Worm (Caenorhabditis elegans) whole organism, late embryonic: ENCODE measurements around the gene ifd-1.

Experiments used
- C08G9.2 ChIP-seq: sonication (generic microtip); optimal IDR thresholded peaks from 2 replicates; lab custom pipeline; 2016; ENCODE audit warnings: mild to moderate bottlenecking, missing genetic modification characterization, moderate library complexity, missing compliant biosample characterization
- F13H6.1 ChIP-seq: sonication (generic microtip); optimal IDR thresholded peaks from 2 replicates; lab custom pipeline; 2016; ENCODE audit warnings: missing genetic modification characterization, missing compliant biosample characterization
- Y22D7AL.16 ChIP-seq: sonication (generic microtip); optimal IDR thresholded peaks from 2 replicates; lab custom pipeline; 2016; ENCODE audit warnings: missing genetic modification characterization, missing compliant biosample characterization
- ceh-14 ChIP-seq: sonication (generic microtip); optimal IDR thresholded peaks from 2 replicates; lab custom pipeline; 2016; ENCODE audit warnings: missing genotype, missing genetic modification characterization, missing compliant biosample characterization
- ceh-19 ChIP-seq: fragments of 200-800 bp; sonication (Bioruptor generic); optimal IDR thresholded peaks from 2 replicates; lab custom pipeline; 2018; ENCODE audit warnings: mild to moderate bottlenecking, missing genetic modification characterization, missing compliant biosample characterization
- ceh-2 ChIP-seq: sonication (generic microtip); optimal IDR thresholded peaks from 2 replicates; lab custom pipeline; 2016; ENCODE audit warnings: missing genotype, missing genetic modification characterization, missing compliant biosample characterization
- ceh-9 ChIP-seq: sonication (generic microtip); optimal IDR thresholded peaks from 2 replicates; lab custom pipeline; 2016; ENCODE audit warnings: mild to moderate bottlenecking, missing genetic modification characterization, inconsistent platforms, missing compliant biosample characterization
- che-1 ChIP-seq: sonication (generic microtip); optimal IDR thresholded peaks from 2 replicates; lab custom pipeline; 2016; ENCODE audit warnings: mild to moderate bottlenecking, missing genetic modification characterization, missing compliant biosample characterization
- dmd-4 ChIP-seq: sonication (generic microtip); optimal IDR thresholded peaks from 2 replicates; lab custom pipeline; 2016; ENCODE audit warnings: borderline replicate concordance, missing genetic modification characterization, missing compliant biosample characterization
- elt-2 ChIP-seq: sonication (generic microtip); optimal IDR thresholded peaks from 2 replicates; lab custom pipeline; 2016; ENCODE audit warnings: missing genetic modification reagents, missing genetic modification characterization, missing compliant biosample characterization
- eyg-1 ChIP-seq: sonication (generic microtip); optimal IDR thresholded peaks from 2 replicates; lab custom pipeline; 2016; ENCODE audit warnings: missing genotype, missing genetic modification characterization, missing compliant biosample characterization
- hlh-30 ChIP-seq: sonication (generic microtip); optimal IDR thresholded peaks from 2 replicates; lab custom pipeline; 2017; ENCODE audit warnings: antibody characterized with exemption, missing genetic modification characterization, missing compliant biosample characterization; ENCODE audit not compliant: insufficient read depth
- hlh-8 ChIP-seq: sonication (generic microtip); optimal IDR thresholded peaks from 2 replicates; lab custom pipeline; 2016; ENCODE audit warnings: missing genotype, missing genetic modification characterization, missing compliant biosample characterization
- lim-6 ChIP-seq: sonication (generic microtip); optimal IDR thresholded peaks from 2 replicates; lab custom pipeline; 2016; ENCODE audit warnings: missing genetic modification characterization, missing compliant biosample characterization
- lin-11 ChIP-seq: fragments of 200-800 bp; sonication (Bioruptor generic); optimal IDR thresholded peaks from 2 replicates; lab custom pipeline; 2018; ENCODE audit warnings: mild to moderate bottlenecking, missing genetic modification characterization, missing compliant biosample characterization
- mec-3 ChIP-seq: sonication (generic microtip); optimal IDR thresholded peaks from 2 replicates; lab custom pipeline; 2016; ENCODE audit warnings: borderline replicate concordance, missing genetic modification characterization, missing compliant biosample characterization
- nfya-1 ChIP-seq: sonication (generic microtip); optimal IDR thresholded peaks from 2 replicates; lab custom pipeline; 2017; ENCODE audit warnings: missing genetic modification characterization, mild to moderate bottlenecking, missing compliant biosample characterization, antibody characterized with exemption, moderate library complexity
- nhr-232 ChIP-seq: sonication (generic microtip); optimal IDR thresholded peaks from 2 replicates; lab custom pipeline; 2016; ENCODE audit warnings: missing genetic modification characterization, missing compliant biosample characterization
- npax-4 ChIP-seq: sonication (generic microtip); optimal IDR thresholded peaks from 2 replicates; lab custom pipeline; 2016; ENCODE audit warnings: missing genetic modification characterization, missing compliant biosample characterization
- odd-2 ChIP-seq: sonication (generic microtip); optimal IDR thresholded peaks from 2 replicates; lab custom pipeline; 2017; ENCODE audit warnings: antibody characterized with exemption, mild to moderate bottlenecking, missing genetic modification characterization, missing compliant biosample characterization
- pax-1 ChIP-seq: fragments of 150-350 bp; optimal IDR thresholded peaks from 2 replicates; lab custom pipeline; 2014; ENCODE audit warnings: missing biosample characterization, missing genetic modification characterization
- pros-1 ChIP-seq: fragments of 150-350 bp; optimal IDR thresholded peaks from 2 replicates; lab custom pipeline; 2014; ENCODE audit warnings: missing biosample characterization, missing genetic modification reagents, missing genetic modification characterization
- rnt-1 ChIP-seq: sonication (generic microtip); optimal IDR thresholded peaks from 2 replicates; lab custom pipeline; 2016; ENCODE audit warnings: missing genetic modification characterization, missing compliant biosample characterization
- sox-4 ChIP-seq: sonication (generic microtip); optimal IDR thresholded peaks from 2 replicates; lab custom pipeline; 2017; ENCODE audit warnings: mild to moderate bottlenecking, missing genetic modification characterization, inconsistent platforms, missing compliant biosample characterization
- syd-9 ChIP-seq: sonication (generic microtip); optimal IDR thresholded peaks from 2 replicates; lab custom pipeline; 2016; ENCODE audit warnings: mild to moderate bottlenecking, missing genetic modification characterization, moderate library complexity, missing compliant biosample characterization
- tbx-2 ChIP-seq: sonication (generic microtip); optimal IDR thresholded peaks from 2 replicates; lab custom pipeline; 2016; ENCODE audit warnings: missing genetic modification characterization, missing compliant biosample characterization
- ttx-3 ChIP-seq: sonication (generic microtip); optimal IDR thresholded peaks from 2 replicates; lab custom pipeline; 2016; ENCODE audit warnings: missing genetic modification reagents, missing genetic modification characterization, missing compliant biosample characterization
- unc-3 ChIP-seq, 2 experiments: fragments of 200-800 bp in 1 of 2; sonication (Bioruptor generic) in 1 of 2; sonication (generic microtip) in 1 of 2; conservative IDR thresholded peaks in 1 of 2; optimal IDR thresholded peaks in 1 of 2; 2 replicates each; pipeline versions ENCODE4 v1.3.6 to Lab custom; 2016 to 2022; ENCODE audit warnings: missing compliant biosample characterization in 2 of 2, missing genetic modification characterization in 2 of 2, missing genetic modification reagents in 1 of 2
- unc-42 ChIP-seq: sonication (generic microtip); optimal IDR thresholded peaks from 2 replicates; lab custom pipeline; 2016; ENCODE audit warnings: missing genotype, missing genetic modification characterization, missing compliant biosample characterization
- ztf-16 ChIP-seq: sonication (generic microtip); optimal IDR thresholded peaks from 2 replicates; lab custom pipeline; 2017; ENCODE audit warnings: missing genetic modification characterization, missing compliant biosample characterization

ifd-1 gene

ce11 chrX:8854409-8854808, 30.2 kb upstream of the ifd-1 start:
- TF ChIP-seq eyg-1 (tag; lab: Kevin White, UChicago) (no peak), dmd-4 (tag; lab: Kevin White, UChicago) (no peak), mec-3 (tag; lab: Kevin White, UChicago) (no peak), che-1 (tag; lab: Kevin White, UChicago) (no peak)
- TF ChIP-seq, all 69 proteins: peak for 0

ce11 chrX:8853524-8853923, 29.3 kb upstream of the ifd-1 start, which contains the start of gene sprp-4:
sprp-4 (minus strand) TSS chrX:8853624.
- no peak for TF ChIP-seq ceh-19
- TF ChIP-seq unc-3 (GFP tag; conservative IDR thresholded peaks at IDR 0.05; lab: Robert Waterston, UW), result no peak
- no peak for TF ChIP-seq unc-3 (tag; optimal IDR thresholded peaks at IDR 0.05; lab: Kevin White, UChicago)
- no peak for TF ChIP-seq sox-4 (tag; lab: Kevin White, UChicago)
- TF ChIP-seq C08G9.2 (tag; lab: Kevin White, UChicago), result no peak
- TF ChIP-seq rnt-1 (tag; lab: Kevin White, UChicago), result no peak

ce11 chrX:8846447-8847237, 22.4 kb upstream of the ifd-1 start, which contains the start of gene C28G1.10:
C28G1.10 (plus strand) TSS chrX:8847122.
- TF ChIP-seq nhr-232 (no peak), hlh-30 (tag; lab: Kevin White, UChicago) (peak; percentile 10), dmd-4 (tag; lab: Kevin White, UChicago) (no peak), ceh-2 (tag; lab: Kevin White, UChicago) (no peak)

- TF ChIP-seq nfya-1 (tag; lab: Kevin White, UChicago), result no peak
- no peak for TF ChIP-seq hlh-30 (tag; lab: Kevin White, UChicago)
- TF ChIP-seq Y22D7AL.16 (tag; lab: Kevin White, UChicago), result no peak
- TF ChIP-seq ttx-3 (tag; lab: Kevin White, UChicago), result no peak
- no peak for TF ChIP-seq unc-42 (tag; lab: Kevin White, UChicago)
- TF ChIP-seq ceh-14 (tag; lab: Kevin White, UChicago), result no peak
- no peak for TF ChIP-seq lim-6
- TF ChIP-seq mec-3 (tag; lab: Kevin White, UChicago), result no peak
- TF ChIP-seq npax-4 (tag; lab: Kevin White, UChicago), result no peak
- no peak for TF ChIP-seq lin-11 (tag; lab: Kevin White, UChicago)
- no peak for TF ChIP-seq ceh-2 (tag; lab: Kevin White, UChicago)
- TF ChIP-seq hlh-8 (tag; lab: Kevin White, UChicago), result no peak
- no peak for TF ChIP-seq syd-9
- TF ChIP-seq tbx-2, result no peak
- TF ChIP-seq elt-2 (tag; lab: Kevin White, UChicago), result no peak
- no peak for TF ChIP-seq rnt-1 (tag; lab: Kevin White, UChicago)
- TF ChIP-seq ztf-16 (tag; lab: Kevin White, UChicago), result no peak
- no peak for TF ChIP-seq pros-1 (tag; lab: Kevin White, UChicago)
- TF ChIP-seq pax-1 (tag; lab: Kevin White, UChicago), result no peak
Measured at ce11 chrX:8843988-8844387, 19.7 kb upstream of the ifd-1 start, which contains the start of gene ubc-23. ubc-23 (plus strand) TSS chrX:8844288.

ce11 chrX:8838176-8838575, 13.9 kb upstream of the ifd-1 start:
- TF ChIP-seq F13H6.1 (tag; lab: Kevin White, UChicago), result no peak
- TF ChIP-seq tbx-2, result no peak
- no peak for TF ChIP-seq ceh-9 (tag; lab: Kevin White, UChicago)
- no peak for TF ChIP-seq odd-2 (tag; lab: Kevin White, UChicago)
- no peak for TF ChIP-seq ztf-16 (tag; lab: Kevin White, UChicago)
- TF ChIP-seq sox-4 (tag; lab: Kevin White, UChicago), result no peak
